Worm (Caenorhabditis elegans): ENCODE results near the gene T04A8.8.

Gene T04A8.8

ce11 chrIII:4693695-4694094, at the start of gene T04A8.8:
TSS of gene T04A8.8 (plus strand) at chrIII:4693995.
- no peak for TF ChIP-seq klf-2 (GFP tag; conservative IDR thresholded peaks at IDR 0.05)
- no peak for TF ChIP-seq tab-1 (GFP tag; IDR thresholded peaks at IDR 0.05)
- TF ChIP-seq cog-1 (tag; optimal IDR thresholded peaks at IDR 0.05) = no peak
- TF ChIP-seq med-1 (GFP tag; optimal IDR thresholded peaks at IDR 0.05; ENCODE audit: insufficient read depth) = no peak
- no peak for TF ChIP-seq ztf-29 (GFP tag; IDR thresholded peaks at IDR 0.05)

DNA sequence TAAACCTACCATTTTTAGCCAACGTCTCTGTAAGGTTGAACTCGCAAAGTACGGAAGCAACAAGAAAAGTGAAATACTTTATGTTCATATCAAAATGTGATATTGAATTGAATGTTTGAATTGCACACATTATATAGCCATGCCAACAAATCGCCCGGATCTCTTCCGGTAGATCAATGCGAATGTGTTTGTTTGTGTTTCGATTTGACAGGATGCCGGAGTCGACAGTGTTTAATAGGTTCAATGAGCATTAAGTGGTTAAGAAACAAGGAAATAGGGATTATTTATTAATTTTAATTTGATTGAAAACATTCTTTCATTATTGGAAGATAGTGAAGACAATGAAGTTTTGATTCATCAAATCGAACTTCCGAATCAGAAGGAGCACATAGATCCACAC, 47.5 kb upstream of the T04A8.8 start, which contains the start of gene pqn-29:
pqn-29 (minus strand) TSS at position 101 of the 400 bp plus-strand sequence.
- no peak for TF ChIP-seq ref-1 (GFP tag; conservative IDR thresholded peaks at IDR 0.05)
- no peak for TF ChIP-seq tab-1 (GFP tag; IDR thresholded peaks at IDR 0.05)
- no peak for TF ChIP-seq T22C8.4 (GFP tag; IDR thresholded peaks at IDR 0.05)
- no peak for TF ChIP-seq flt-1 (GFP tag; IDR thresholded peaks at IDR 0.05)
- no peak for TF ChIP-seq klf-2 (GFP tag; conservative IDR thresholded peaks at IDR 0.05)
- no peak for TF ChIP-seq cog-1 (tag; optimal IDR thresholded peaks at IDR 0.05)
- no peak for TF ChIP-seq ztf-23 (GFP tag; IDR thresholded peaks at IDR 0.05)
- TF ChIP-seq ztf-29 (GFP tag; IDR thresholded peaks at IDR 0.05) = no peak
- TF ChIP-seq med-1 (GFP tag; optimal IDR thresholded peaks at IDR 0.05; ENCODE audit: insufficient read depth) = no peak

DNA sequence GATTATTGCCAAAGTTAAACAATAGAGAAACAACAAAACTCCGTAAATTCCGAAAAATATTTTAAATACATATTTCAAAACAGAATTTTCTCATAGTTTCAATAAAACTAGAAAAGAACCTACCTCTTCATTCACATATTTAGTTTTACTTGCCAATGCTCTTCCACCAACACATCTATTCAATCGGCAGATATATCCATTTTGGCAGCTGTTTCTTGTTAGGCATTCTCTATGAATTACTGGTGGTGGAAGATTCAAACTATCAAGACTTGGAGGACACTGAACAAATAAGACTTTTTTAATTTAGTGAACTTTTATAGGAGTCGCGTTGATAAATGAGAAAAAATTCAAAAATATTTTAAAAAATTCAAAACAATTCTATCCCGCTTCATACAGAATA, 46.5 kb upstream of the T04A8.8 start:
- TF ChIP-seq ztf-23 (GFP tag; IDR thresholded peaks at IDR 0.05) (no peak), med-1 (GFP tag; optimal IDR thresholded peaks at IDR 0.05; ENCODE audit: insufficient read depth) (no peak), ref-1 (GFP tag; conservative IDR thresholded peaks at IDR 0.05) (no peak), ztf-29 (GFP tag; IDR thresholded peaks at IDR 0.05) (no peak), flt-1 (GFP tag; IDR thresholded peaks at IDR 0.05) (no peak), T22C8.4 (GFP tag; IDR thresholded peaks at IDR 0.05) (no peak), tab-1 (GFP tag; IDR thresholded peaks at IDR 0.05) (no peak), klf-2 (GFP tag; conservative IDR thresholded peaks at IDR 0.05) (no peak), cog-1 (tag; optimal IDR thresholded peaks at IDR 0.05) (no peak)

DNA sequence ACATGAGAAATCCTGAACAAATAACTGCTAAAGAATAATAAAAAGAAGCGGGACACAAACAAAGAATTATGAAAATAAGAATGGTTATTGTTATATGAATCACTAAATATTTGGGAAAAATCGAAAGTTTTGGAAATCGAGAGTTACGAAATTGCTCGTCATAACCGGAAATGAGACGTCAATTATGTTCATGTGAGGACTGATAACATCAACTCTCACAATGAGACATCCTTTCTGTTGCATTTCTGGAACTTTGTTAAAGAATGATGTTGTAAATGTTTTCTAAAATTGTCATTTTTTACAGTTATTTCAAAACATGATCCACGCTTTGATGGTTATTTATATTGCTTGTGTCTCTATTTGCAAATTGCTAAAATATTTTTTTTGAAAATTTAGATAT, 45.9 kb upstream of the T04A8.8 start, which contains the start of gene T23F11.6:
T23F11.6 (minus strand) TSS at position 45 of the 400 bp plus-strand sequence.
- no peak for TF ChIP-seq ref-1 (GFP tag; conservative IDR thresholded peaks at IDR 0.05)
- no peak for TF ChIP-seq cog-1 (tag; optimal IDR thresholded peaks at IDR 0.05)

ce11 chrIII:4649363-4649768, 44.4 kb upstream of the T04A8.8 start:
- TF ChIP-seq ztf-29 (GFP tag; IDR thresholded peaks at IDR 0.05) (no peak), tab-1 (GFP tag; IDR thresholded peaks at IDR 0.05) (no peak), ztf-23 (GFP tag; IDR thresholded peaks at IDR 0.05) (0 out of 2 replicates have a peak, but pooled peaks have one; percentile 26), cog-1 (tag; optimal IDR thresholded peaks at IDR 0.05) (peak; percentile 83), ref-1 (GFP tag; conservative IDR thresholded peaks at IDR 0.05) (no peak), flt-1 (GFP tag; IDR thresholded peaks at IDR 0.05) (no peak), med-1 (GFP tag; optimal IDR thresholded peaks at IDR 0.05; ENCODE audit: insufficient read depth) (no peak), T22C8.4 (GFP tag; IDR thresholded peaks at IDR 0.05) (peak; percentile 93), klf-2 (GFP tag; conservative IDR thresholded peaks at IDR 0.05) (no peak)

DNA sequence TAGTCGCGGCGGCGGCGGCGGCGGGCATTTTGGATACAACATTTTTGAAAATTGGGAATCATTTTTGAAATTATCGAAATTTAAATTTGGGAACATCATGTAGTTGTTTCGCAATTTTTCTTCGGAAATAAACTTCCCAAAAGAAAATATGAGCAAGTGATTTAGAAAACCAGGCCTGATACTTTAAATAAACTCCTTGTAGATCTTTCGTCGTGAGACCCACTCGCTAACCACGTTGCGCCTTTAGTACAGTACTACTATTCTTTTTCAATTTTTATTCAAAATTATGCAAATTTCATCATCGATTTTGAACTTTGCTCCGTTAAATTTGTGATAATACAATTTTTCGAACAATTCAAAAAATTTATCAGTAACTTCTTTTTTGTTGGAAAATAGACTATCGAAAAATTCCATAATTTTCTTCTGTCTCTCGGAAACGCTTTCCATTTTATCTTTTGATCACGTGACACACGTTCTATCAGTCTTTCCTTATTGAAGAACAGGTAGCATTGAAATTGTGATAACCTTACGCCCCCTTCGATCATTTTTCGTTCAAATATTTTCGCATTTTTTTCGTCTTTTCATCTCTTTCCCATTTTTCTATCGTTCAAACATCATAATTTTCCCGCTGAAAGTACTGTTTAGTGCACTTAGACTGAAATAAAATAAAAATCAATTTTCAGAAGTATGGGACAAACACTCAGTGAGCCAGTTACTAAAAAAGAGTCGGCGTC, 43.8 kb upstream of the T04A8.8 start, which contains the start of gene ppm-2:
ppm-2 (plus strand) TSS at position 684 of the 734 bp plus-strand sequence.
- TF ChIP-seq ref-1 (GFP tag; conservative IDR thresholded peaks at IDR 0.05) (no peak), ztf-29 (GFP tag; IDR thresholded peaks at IDR 0.05) (no peak), klf-2 (GFP tag; conservative IDR thresholded peaks at IDR 0.05) (no peak), ztf-23 (GFP tag; IDR thresholded peaks at IDR 0.05) (no peak), med-1 (GFP tag; optimal IDR thresholded peaks at IDR 0.05; ENCODE audit: insufficient read depth) (no peak), T22C8.4 (GFP tag; IDR thresholded peaks at IDR 0.05) (no peak), cog-1 (tag; optimal IDR thresholded peaks at IDR 0.05) (no peak), flt-1 (GFP tag; IDR thresholded peaks at IDR 0.05) (no peak), tab-1 (GFP tag; IDR thresholded peaks at IDR 0.05) (no peak)

- TF ChIP-seq ztf-23 (GFP tag; IDR thresholded peaks at IDR 0.05) = no peak
- TF ChIP-seq tab-1 (GFP tag; IDR thresholded peaks at IDR 0.05) = no peak
- TF ChIP-seq flt-1 (GFP tag; IDR thresholded peaks at IDR 0.05) = no peak
- no peak for TF ChIP-seq med-1 (GFP tag; optimal IDR thresholded peaks at IDR 0.05; ENCODE audit: insufficient read depth)
- no peak for TF ChIP-seq klf-2 (GFP tag; conservative IDR thresholded peaks at IDR 0.05)
- TF ChIP-seq cog-1 (tag; optimal IDR thresholded peaks at IDR 0.05) = no peak
- no peak for TF ChIP-seq T22C8.4 (GFP tag; IDR thresholded peaks at IDR 0.05)
- TF ChIP-seq ztf-29 (GFP tag; IDR thresholded peaks at IDR 0.05) = no peak
- no peak for TF ChIP-seq ref-1 (GFP tag; conservative IDR thresholded peaks at IDR 0.05)
These were observed 40.4 kb upstream of the T04A8.8 start for ce11 chrIII:4653374-4653773.

DNA sequence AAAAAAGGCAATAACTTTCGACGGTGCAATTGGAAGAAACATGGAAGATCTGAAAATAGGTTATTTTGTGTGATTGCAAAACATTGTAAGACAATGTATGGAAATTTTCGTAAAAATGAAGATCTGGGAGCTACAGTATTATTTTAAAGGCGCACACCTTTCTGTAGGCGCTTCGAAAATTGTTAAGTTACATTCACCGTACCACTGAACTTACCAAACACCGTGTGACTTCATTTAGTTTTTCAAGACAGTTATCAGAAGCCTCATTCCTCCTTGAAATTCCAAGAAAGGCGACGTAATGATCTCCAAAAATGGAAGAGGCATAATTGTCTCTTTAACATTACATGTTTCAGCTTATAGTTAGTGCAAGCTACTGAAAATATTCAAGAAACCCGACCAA, 39.9 kb upstream of the T04A8.8 start:
- TF ChIP-seq tab-1 (GFP tag; IDR thresholded peaks at IDR 0.05) (no peak), T22C8.4 (GFP tag; IDR thresholded peaks at IDR 0.05) (no peak), ztf-29 (GFP tag; IDR thresholded peaks at IDR 0.05) (no peak), ref-1 (GFP tag; conservative IDR thresholded peaks at IDR 0.05) (no peak), klf-2 (GFP tag; conservative IDR thresholded peaks at IDR 0.05) (no peak)

DNA sequence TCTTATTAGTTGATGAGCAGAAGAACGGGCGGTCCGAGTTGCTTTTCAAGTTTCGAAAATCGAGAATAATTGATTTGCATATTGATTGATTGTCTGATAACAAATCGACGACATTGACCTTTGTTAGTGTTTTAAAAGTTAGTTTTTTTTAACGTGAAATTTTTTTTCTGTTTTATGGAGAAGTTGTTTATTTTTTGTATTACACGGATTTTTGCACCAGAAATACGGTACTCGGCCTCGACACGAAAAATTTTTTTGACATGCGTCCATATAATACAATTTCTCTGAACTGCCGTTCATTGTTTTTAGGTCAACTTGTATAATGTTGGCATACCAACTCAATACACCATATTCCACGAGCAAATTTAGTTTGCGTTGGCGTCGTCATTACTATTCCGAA, 38.4 kb upstream of the T04A8.8 start, which contains the start of gene T23F11.2:
T23F11.2 (minus strand) TSS at position 101 of the 400 bp plus-strand sequence.
- TF ChIP-seq tab-1 (GFP tag; IDR thresholded peaks at IDR 0.05) (no peak), T22C8.4 (GFP tag; IDR thresholded peaks at IDR 0.05) (no peak), flt-1 (GFP tag; IDR thresholded peaks at IDR 0.05) (no peak), med-1 (GFP tag; optimal IDR thresholded peaks at IDR 0.05; ENCODE audit: insufficient read depth) (no peak), cog-1 (tag; optimal IDR thresholded peaks at IDR 0.05) (no peak), ztf-23 (GFP tag; IDR thresholded peaks at IDR 0.05) (no peak)

DNA sequence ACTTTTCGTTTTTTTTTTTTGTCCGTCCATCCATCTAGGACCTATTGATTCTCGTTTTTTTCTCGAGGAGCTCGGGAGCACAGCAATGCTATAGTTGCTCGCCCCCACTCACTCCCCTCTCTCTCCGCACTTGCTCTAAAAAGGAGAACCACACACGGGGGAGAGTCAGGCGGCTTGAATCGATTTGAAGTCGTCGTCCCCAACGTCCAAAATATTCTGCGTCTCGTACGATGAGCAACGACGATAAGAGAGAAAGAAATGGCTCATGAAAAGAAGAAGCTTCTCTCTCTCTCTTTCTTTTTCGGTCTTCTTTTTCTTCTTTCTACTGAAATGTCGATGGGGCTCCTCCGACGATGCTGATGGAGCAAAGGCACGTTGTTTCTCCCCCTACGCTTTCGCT, 37.4 kb upstream of the T04A8.8 start:
- TF ChIP-seq ztf-23 (GFP tag; IDR thresholded peaks at IDR 0.05) (0 out of 2 replicates have a peak, but pooled peaks have one; percentile 22), T22C8.4 (GFP tag; IDR thresholded peaks at IDR 0.05) (no peak)

All from whole organism, midembryonic.